Fruit fly (Drosophila melanogaster) whole organism, embryonic: ENCODE data around the gene CG16904.

Experiments
- Adf1 ChIP-seq: fragments of 200-800 bp; sonication (Bioruptor generic); IDR thresholded peaks from 2 replicates; pipeline ENCODE4 v1.3.6; 2022; ENCODE audit warnings: missing biosample characterization, missing genetic modification characterization
- Aef1 ChIP-seq: fragments of 200-800 bp; sonication (Bioruptor generic); IDR thresholded peaks from 3 replicates; pipeline ENCODE4 v1.3.6; 2022; ENCODE audit warnings: missing biosample characterization, missing genetic modification characterization
- Antp ChIP-seq: fragments of 200-800 bp; sonication (Bioruptor generic); optimal IDR thresholded peaks from 3 replicates; lab custom pipeline; 2016; ENCODE audit warnings: missing biosample characterization, missing genetic modification characterization
- Asciz ChIP-seq: fragments of 200-800 bp; sonication (Bioruptor generic); optimal IDR thresholded peaks from 2 replicates; lab custom pipeline; 2017; ENCODE audit warnings: missing biosample characterization, mild to moderate bottlenecking, missing genetic modification characterization, missing genetic modification reagents
- Awh ChIP-seq: fragments of 200-800 bp; sonication (Bioruptor generic); IDR thresholded peaks from 2 replicates; pipeline ENCODE4, ENCODE4 v1.3.6; 2022; ENCODE audit warnings: missing biosample characterization, missing genetic modification characterization
- BEAF-32 ChIP-seq: fragments of 200-800 bp; sonication (Bioruptor generic); optimal IDR thresholded peaks from 3 replicates; lab custom pipeline; 2017; ENCODE audit warnings: missing biosample characterization, missing genetic modification characterization, mild to moderate bottlenecking, moderate library complexity, missing genetic modification reagents
- CG10147 ChIP-seq: fragments of 200-800 bp; sonication (Bioruptor generic); optimal IDR thresholded peaks from 2 replicates; lab custom pipeline; 2019; ENCODE audit warnings: missing biosample characterization, mild to moderate bottlenecking, missing genetic modification characterization, moderate library complexity
- CG10366 ChIP-seq: fragments of 200-800 bp; sonication (Bioruptor generic); IDR thresholded peaks from 2 replicates; pipeline ENCODE4 v1.3.6; 2022; ENCODE audit warnings: missing biosample characterization, missing genetic modification characterization
- CG12236 ChIP-seq: fragments of 200-800 bp; sonication (Bioruptor generic); optimal IDR thresholded peaks from 2 replicates; lab custom pipeline; 2016; ENCODE audit warnings: missing biosample characterization, missing genetic modification characterization
- CG13775 ChIP-seq: fragments of 200-800 bp; sonication (Bioruptor generic); optimal IDR thresholded peaks from 3 replicates; lab custom pipeline; 2017; ENCODE audit warnings: missing biosample characterization, mild to moderate bottlenecking, missing genetic modification characterization
- CG1647 ChIP-seq: fragments of 200-800 bp; sonication (Bioruptor generic); optimal IDR thresholded peaks from 3 replicates; lab custom pipeline; 2016; ENCODE audit warnings: missing biosample characterization, missing genetic modification characterization
- CG17568 ChIP-seq: fragments of 200-800 bp; sonication (Bioruptor generic); optimal IDR thresholded peaks from 2 replicates; lab custom pipeline; 2018; ENCODE audit warnings: missing biosample characterization, mild to moderate bottlenecking, missing genetic modification characterization, moderate library complexity
- CG2116 ChIP-seq: fragments of 200-800 bp; sonication (Bioruptor generic); optimal IDR thresholded peaks from 3 replicates; lab custom pipeline; 2018; ENCODE audit warnings: missing biosample characterization, mild to moderate bottlenecking, missing genetic modification characterization
- CG30431 ChIP-seq: fragments of 200-800 bp; sonication (Bioruptor generic); optimal IDR thresholded peaks from 2 replicates; lab custom pipeline; 2017; ENCODE audit warnings: missing biosample characterization, missing genetic modification characterization
- CG4424 ChIP-seq: fragments of 200-800 bp; sonication (Bioruptor generic); optimal IDR thresholded peaks from 3 replicates; lab custom pipeline; 2016; ENCODE audit warnings: missing biosample characterization, missing genetic modification characterization
- CG6175 ChIP-seq: fragments of 200-800 bp; sonication (Bioruptor generic); IDR thresholded peaks from 3 replicates; pipeline ENCODE4 v1.3.6; 2022; ENCODE audit warnings: missing biosample characterization, missing genetic modification characterization
- CG7556 ChIP-seq: fragments of 200-800 bp; sonication (Bioruptor generic); optimal IDR thresholded peaks from 2 replicates; lab custom pipeline; 2017; ENCODE audit warnings: missing biosample characterization, mild to moderate bottlenecking, missing genetic modification characterization
- CG8359 ChIP-seq: fragments of 200-800 bp; sonication (Bioruptor generic); optimal IDR thresholded peaks from 2 replicates; lab custom pipeline; 2017; ENCODE audit warnings: missing biosample characterization, mild to moderate bottlenecking, missing genetic modification characterization, borderline replicate concordance
- CTCF ChIP-seq: fragments of 200-800 bp; sonication (Bioruptor generic); optimal IDR thresholded peaks from 2 replicates; lab custom pipeline; 2017; ENCODE audit warnings: missing biosample characterization, mild to moderate bottlenecking, missing genetic modification characterization, moderate library complexity
- Ets97D ChIP-seq: fragments of 200-800 bp; sonication (Bioruptor generic); optimal IDR thresholded peaks from 3 replicates; lab custom pipeline; 2016; ENCODE audit warnings: missing biosample characterization, missing genetic modification characterization
- Hand ChIP-seq: fragments of 200-800 bp; sonication (Bioruptor generic); optimal IDR thresholded peaks from 2 replicates; lab custom pipeline; 2017; ENCODE audit warnings: mild to moderate bottlenecking, missing biosample characterization, missing genetic modification reagents, missing genetic modification characterization
- Lim3 ChIP-seq: fragments of 200-800 bp; sonication (Bioruptor generic); IDR thresholded peaks from 2 replicates; pipeline ENCODE4 v1.3.6; 2022; ENCODE audit warnings: missing biosample characterization, missing genetic modification characterization
- Meics ChIP-seq: fragments of 200-800 bp; sonication (Bioruptor generic); optimal IDR thresholded peaks from 2 replicates; lab custom pipeline; 2017; ENCODE audit warnings: missing biosample characterization, mild to moderate bottlenecking, missing genetic modification characterization
- Myb ChIP-seq: fragments of 200-800 bp; sonication (Bioruptor generic); optimal IDR thresholded peaks from 2 replicates; lab custom pipeline; 2016; ENCODE audit warnings: missing biosample characterization, missing genetic modification characterization
- NC2α ChIP-seq: fragments of 200-800 bp; sonication (Bioruptor generic); optimal IDR thresholded peaks from 2 replicates; lab custom pipeline; 2016; ENCODE audit warnings: missing biosample characterization, missing genetic modification characterization
- Sry-β ChIP-seq: fragments of 200-800 bp; sonication (Bioruptor generic); optimal IDR thresholded peaks from 2 replicates; lab custom pipeline; 2018; ENCODE audit warnings: missing biosample characterization, mild to moderate bottlenecking, missing genetic modification characterization, moderate library complexity
- Stat92E ChIP-seq, 3 experiments: fragments of >200 bp in 2 of 3; fragments of 200-800 bp in 1 of 3; sonication (Bioruptor generic) in 1 of 3; optimal IDR thresholded peaks; 2 replicates each; lab custom pipeline; 2017 to 2019; ENCODE audit warnings: missing biosample characterization in 3 of 3, missing genetic modification characterization in 3 of 3, mild to moderate bottlenecking in 1 of 3, moderate library complexity in 1 of 3
- bsh ChIP-seq, 2 experiments: fragments of 200-800 bp; sonication (Bioruptor generic); optimal IDR thresholded peaks; 2 replicates each; lab custom pipeline; 2017 to 2018; ENCODE audit warnings: mild to moderate bottlenecking in 2 of 2, missing biosample characterization in 2 of 2, missing genetic modification characterization in 2 of 2, moderate library complexity in 1 of 2
- cas ChIP-seq: fragments of 200-800 bp; sonication (Bioruptor generic); IDR thresholded peaks from 2 replicates; pipeline ENCODE4 v1.3.6; 2022; ENCODE audit warnings: missing biosample characterization, missing genetic modification characterization
- caup ChIP-seq: fragments of 200-800 bp; sonication (Bioruptor generic); optimal IDR thresholded peaks from 3 replicates; lab custom pipeline; 2017; ENCODE audit warnings: missing biosample characterization, mild to moderate bottlenecking, missing genetic modification characterization, moderate library complexity; ENCODE audit not compliant: severe bottlenecking
- chm ChIP-seq: fragments of 200-800 bp; sonication (Bioruptor generic); IDR thresholded peaks from 2 replicates; pipeline ENCODE4 v1.3.6; 2022; ENCODE audit warnings: missing biosample characterization, missing genetic modification characterization
- ci ChIP-seq: fragments of 200-800 bp; sonication (Bioruptor generic); IDR thresholded peaks from 3 replicates; pipeline ENCODE4 v1.3.6; 2022; ENCODE audit warnings: missing biosample characterization, missing genetic modification characterization
- grau ChIP-seq: fragments of 200-800 bp; optimal IDR thresholded peaks from 3 replicates; lab custom pipeline; 2019; ENCODE audit warnings: missing biosample characterization, mild to moderate bottlenecking, missing genetic modification characterization, moderate library complexity
- gro ChIP-seq: fragments of 200-800 bp; sonication (Bioruptor generic); optimal IDR thresholded peaks from 2 replicates; lab custom pipeline; 2016; ENCODE audit warnings: missing biosample characterization, missing genetic modification characterization
- gt ChIP-seq: fragments of 200-800 bp; sonication (Bioruptor generic); IDR thresholded peaks from 2 replicates; pipeline ENCODE4 v1.3.6; 2022; ENCODE audit warnings: missing biosample characterization, missing genetic modification characterization
- hb ChIP-seq: fragments of 200-800 bp; sonication (Bioruptor generic); IDR thresholded peaks from 3 replicates; pipeline ENCODE4 v1.3.6; 2022; ENCODE audit warnings: missing biosample characterization, missing genetic modification characterization; ENCODE audit not compliant: partially characterized antibody
- hth ChIP-seq: fragments of >200 bp; optimal IDR thresholded peaks from 2 replicates; lab custom pipeline; 2017; ENCODE audit warnings: inconsistent platforms
- jing ChIP-seq: fragments of 200-800 bp; sonication (Bioruptor generic); optimal IDR thresholded peaks from 2 replicates; lab custom pipeline; 2018; ENCODE audit warnings: missing biosample characterization, mild to moderate bottlenecking, missing genetic modification characterization
- klu ChIP-seq: fragments of 200-800 bp; sonication (Bioruptor generic); IDR thresholded peaks from 2 replicates; pipeline ENCODE4 v1.3.6; 2022; ENCODE audit warnings: missing biosample characterization, missing genetic modification characterization
- kni ChIP-seq: fragments of 200-800 bp; sonication (Bioruptor generic); optimal IDR thresholded peaks from 3 replicates; lab custom pipeline; 2017; ENCODE audit warnings: mild to moderate bottlenecking, missing biosample characterization, missing genetic modification reagents, missing genetic modification characterization
- lilli ChIP-seq: fragments of 200-800 bp; sonication (Bioruptor generic); optimal IDR thresholded peaks from 3 replicates; lab custom pipeline; 2016; ENCODE audit warnings: missing biosample characterization, missing genetic modification characterization
- lmd ChIP-seq: fragments of 200-800 bp; sonication (Bioruptor generic); IDR thresholded peaks from 2 replicates; pipeline ENCODE4 v1.3.6; 2022; ENCODE audit warnings: missing biosample characterization, missing genetic modification characterization
- maf-S ChIP-seq: fragments of 200-800 bp; sonication (Bioruptor generic); optimal IDR thresholded peaks from 2 replicates; lab custom pipeline; 2016; ENCODE audit warnings: missing biosample characterization, missing genetic modification characterization
- nmo ChIP-seq: fragments of 200-800 bp; sonication (Bioruptor generic); optimal IDR thresholded peaks from 2 replicates; lab custom pipeline; 2018; ENCODE audit warnings: missing biosample characterization, mild to moderate bottlenecking, missing genetic modification characterization, moderate library complexity
- phol ChIP-seq: fragments of 200-800 bp; sonication (Bioruptor generic); optimal IDR thresholded peaks from 3 replicates; lab custom pipeline; 2018; ENCODE audit warnings: missing biosample characterization, mild to moderate bottlenecking, missing genetic modification characterization, moderate library complexity
- psq ChIP-seq: fragments of 200-800 bp; sonication (Bioruptor generic); optimal IDR thresholded peaks from 2 replicates; lab custom pipeline; 2017; ENCODE audit warnings: missing biosample characterization, missing genetic modification characterization
- ro ChIP-seq: fragments of 200-800 bp; sonication (Bioruptor generic); IDR thresholded peaks from 2 replicates; pipeline ENCODE4 v1.3.6; 2022; ENCODE audit warnings: missing biosample characterization, missing genetic modification characterization
- slp2 ChIP-seq: fragments of 200-800 bp; sonication (Bioruptor generic); optimal IDR thresholded peaks from 2 replicates; lab custom pipeline; 2016; ENCODE audit warnings: missing biosample characterization, missing genetic modification characterization
- sna ChIP-seq: fragments of 200-800 bp; sonication (Bioruptor generic); IDR thresholded peaks from 2 replicates; pipeline ENCODE4 v1.3.6; 2022; ENCODE audit warnings: missing biosample characterization, missing genetic modification characterization; ENCODE audit not compliant: partially characterized antibody
- so ChIP-seq: fragments of 200-800 bp; sonication (Bioruptor generic); IDR thresholded peaks from 3 replicates; pipeline ENCODE4 v1.3.6; 2022; ENCODE audit warnings: missing biosample characterization, missing genetic modification characterization

CG16904 gene

DNA sequence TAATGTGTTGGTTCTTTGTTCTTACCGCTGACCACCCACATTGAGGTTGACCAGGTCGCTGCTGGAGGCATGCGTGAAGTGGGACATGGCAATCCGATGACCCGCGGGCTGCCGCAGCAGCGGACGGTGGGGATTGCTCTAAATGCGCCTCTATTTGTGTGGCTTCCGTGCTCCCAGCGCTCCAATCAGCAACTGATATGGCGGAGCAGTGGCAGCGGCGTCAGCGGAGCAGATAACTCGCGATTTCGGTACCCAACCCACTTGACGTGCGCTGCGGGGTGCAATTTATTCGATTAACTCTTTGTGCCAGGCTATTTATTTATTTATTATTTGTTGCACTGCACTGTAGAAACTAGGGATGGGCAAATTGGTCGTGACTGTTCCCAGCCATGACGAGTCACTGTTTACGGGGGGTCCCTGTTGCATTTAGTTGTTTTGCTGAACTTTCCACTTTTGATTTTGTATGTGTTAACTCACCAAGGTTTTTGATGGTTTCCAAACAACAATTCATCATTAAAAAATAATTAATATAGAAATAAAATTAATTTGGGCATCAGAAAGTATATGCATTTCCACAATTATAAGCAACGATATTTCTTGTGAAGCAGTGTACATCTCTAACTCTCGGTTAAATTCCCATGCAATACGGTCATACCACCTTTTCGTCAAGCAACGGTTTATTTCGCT lies 16.0 kb downstream of the CG16904 start, which contains the start of the genes CG9467 and CG8526 (continued):
- peak; percentile 35 for TF ChIP-seq CG7556 (GFP tag; lab: Kevin White, UChicago)
- peak; percentile 23 for TF ChIP-seq CG1647
- TF ChIP-seq NC2α (GFP tag; lab: Kevin White, UChicago) = no peak
- TF ChIP-seq so (GFP tag; lab: Robert Waterston, UW) = no peak
- no peak for TF ChIP-seq hth (lab: Kevin White, UChicago)
- TF ChIP-seq phol (tag; lab: Kevin White, UChicago) = peak; percentile 83
- peak; percentile 69 for TF ChIP-seq Aef1
- TF ChIP-seq CTCF (GFP tag; lab: Kevin White, UChicago) = no peak
- no peak for TF ChIP-seq CG17568
- TF ChIP-seq maf-S = peak; percentile 2
- 0 out of 2 replicates have a peak, but pooled peaks have one; percentile 29 for TF ChIP-seq sna (GFP tag; lab: Robert Waterston, UW)
- TF ChIP-seq CG2116 = peak; percentile 77
- TF ChIP-seq CG4424 = peak; percentile 76
- peak; percentile 91 for TF ChIP-seq nmo (GFP tag; lab: Kevin White, UChicago)
- peak in 1 of 2 experiments; percentile 48 for TF ChIP-seq bsh (GFP tag; optimal IDR thresholded peaks at IDR 0.05; lab: Kevin White, UChicago)
- TF ChIP-seq lmd (GFP tag; lab: Robert Waterston, UW) = peak; percentile 65
- TF ChIP-seq ci (GFP tag; lab: Robert Waterston, UW) = peak; percentile 35; the same call in 1 of the 3 replicates
- peak; percentile 54; the same call in 1 of the 2 replicates for TF ChIP-seq CG10366 (GFP tag; lab: Robert Waterston, UW)
- no peak for TF ChIP-seq CG12236 (GFP tag; lab: Kevin White, UChicago)
- TF ChIP-seq Meics (GFP tag; lab: Kevin White, UChicago) = peak; percentile 55
- TF ChIP-seq Sry-β (GFP tag; lab: Kevin White, UChicago) = peak; percentile 44
- TF ChIP-seq CG6175 (GFP tag; lab: Robert Waterston, UW) = no peak
- no peak for TF ChIP-seq Stat92E (GFP tag; optimal IDR thresholded peaks at IDR 0.05; lab: Kevin White, UChicago)
- TF ChIP-seq Antp (GFP tag; lab: Kevin White, UChicago) = no peak
- TF ChIP-seq gt = no peak
- TF ChIP-seq CG10147 (GFP tag; lab: Kevin White, UChicago) = peak; percentile 78
- no peak for TF ChIP-seq Hand (GFP tag; lab: Kevin White, UChicago)
- TF ChIP-seq gro (GFP tag; lab: Kevin White, UChicago) = no peak
- TF ChIP-seq CG30431 (GFP tag; lab: Kevin White, UChicago) = no peak
- no peak for TF ChIP-seq CG8359 (GFP tag; lab: Kevin White, UChicago)
- TF ChIP-seq Myb (GFP tag; lab: Kevin White, UChicago) = peak; percentile 84
- peak; percentile 77 for TF ChIP-seq grau (tag; lab: Kevin White, UChicago)
- TF ChIP-seq hb (GFP tag; lab: Robert Waterston, UW) = peak; percentile 70; the same call in 1 of the 3 replicates
- TF ChIP-seq BEAF-32 (GFP tag; lab: Kevin White, UChicago) = peak; percentile 89
- no peak for TF ChIP-seq Asciz (GFP tag; lab: Kevin White, UChicago)
- TF ChIP-seq cas = no peak
- 0 out of 2 replicates have a peak, but pooled peaks have one; percentile 37 for TF ChIP-seq chm (GFP tag; lab: Robert Waterston, UW)
- TF ChIP-seq psq = no peak
- no peak for TF ChIP-seq Awh
- TF ChIP-seq CG13775 = peak; percentile 76
- no peak for TF ChIP-seq ro (GFP tag; lab: Robert Waterston, UW)
- TF ChIP-seq Lim3 (GFP tag; lab: Robert Waterston, UW) = no peak
- peak; percentile 75 for TF ChIP-seq lilli (GFP tag; lab: Kevin White, UChicago)
- peak; percentile 49 for TF ChIP-seq caup (GFP tag; lab: Kevin White, UChicago)
- no peak for TF ChIP-seq slp2
- TF ChIP-seq kni (GFP tag; lab: Kevin White, UChicago) = no peak
- peak; percentile 43 for TF ChIP-seq Ets97D (GFP tag; lab: Kevin White, UChicago)
- TF ChIP-seq Adf1 = no peak; the same call in 1 of the 2 replicates
- TF ChIP-seq klu (GFP tag; lab: Robert Waterston, UW) = no peak; the same call in 1 of the 2 replicates
- TF ChIP-seq jing (GFP tag; lab: Kevin White, UChicago) = no peak
